Worm (Caenorhabditis elegans) whole organism, L1 larva: ENCODE measurements around the gene ribo-1.
"Not testable (repeated sequence)": the region's sequence is repeated elsewhere in the genome, so short reads cannot be mapped to it uniquely, and the experiment has no call there.

ENCODE experiments used
- ces-1 ChIP-seq: fragments of 150-350 bp; optimal IDR thresholded peaks from 2 replicates; lab custom pipeline; 2014; ENCODE audit warnings: missing biosample characterization, missing genetic modification reagents, missing genetic modification characterization
- efl-1 ChIP-seq, 4 experiments: fragments of 150-350 bp; optimal IDR thresholded peaks in 3 of 4; peaks in 1 of 4; 1 replicate in 1 of 4; 2 replicates in 3 of 4; lab custom pipeline; 2014; ENCODE audit warnings: missing biosample characterization in 2 of 4, missing genetic modification characterization in 2 of 4, missing genetic modification reagents in 2 of 4
- irx-1 ChIP-seq: sonication (generic microtip); optimal IDR thresholded peaks from 2 replicates; lab custom pipeline; 2016; ENCODE audit warnings: missing genetic modification characterization, missing compliant biosample characterization
- lin-14 ChIP-seq: fragments of 200-800 bp; sonication (Bioruptor generic); optimal IDR thresholded peaks from 2 replicates; lab custom pipeline; 2018; ENCODE audit warnings: mild to moderate bottlenecking, missing genetic modification characterization, moderate library complexity, missing compliant biosample characterization
- lir-3 ChIP-seq: sonication (generic microtip); optimal IDR thresholded peaks from 2 replicates; lab custom pipeline; 2016; ENCODE audit warnings: mild to moderate bottlenecking, missing genetic modification characterization, moderate library complexity, missing compliant biosample characterization; ENCODE audit not compliant: poor library complexity
- nhr-237 ChIP-seq: fragments of 150-350 bp; optimal IDR thresholded peaks from 2 replicates; lab custom pipeline; 2014; ENCODE audit warnings: missing biosample characterization, missing genetic modification characterization
- nhr-28 ChIP-seq: fragments of 150-350 bp; optimal IDR thresholded peaks from 2 replicates; lab custom pipeline; 2014; ENCODE audit warnings: missing biosample characterization, missing genetic modification characterization
- nhr-47 ChIP-seq: sonication (generic microtip); optimal IDR thresholded peaks from 2 replicates; lab custom pipeline; 2016; ENCODE audit warnings: mild to moderate bottlenecking, missing genetic modification characterization, moderate library complexity, missing compliant biosample characterization
- skn-1 ChIP-seq: fragments of 150-350 bp; optimal IDR thresholded peaks from 2 replicates; lab custom pipeline; 2014; ENCODE audit warnings: missing biosample characterization, missing genetic modification characterization
- snpc-4 ChIP-seq: fragments of 150-350 bp; optimal IDR thresholded peaks from 2 replicates; lab custom pipeline; 2014; ENCODE audit warnings: missing biosample characterization, missing genetic modification characterization
- tbx-2 ChIP-seq: sonication (generic microtip); optimal IDR thresholded peaks from 2 replicates; lab custom pipeline; 2016; ENCODE audit warnings: missing genetic modification characterization, missing compliant biosample characterization
- unc-62 ChIP-seq: fragments of 150-350 bp; optimal IDR thresholded peaks from 2 replicates; lab custom pipeline; 2014; ENCODE audit warnings: missing biosample characterization, missing genetic modification reagents, missing genetic modification characterization
- unc-86 ChIP-seq: sonication (generic microtip); optimal IDR thresholded peaks from 2 replicates; lab custom pipeline; 2016; ENCODE audit warnings: missing genetic modification characterization, missing compliant biosample characterization

- TF ChIP-seq snpc-4 (tag; lab: Kevin White, UChicago) (peak; percentile 71), nhr-47 (tag; lab: Kevin White, UChicago) (peak; percentile 8)
- TF ChIP-seq efl-1 (optimal IDR thresholded peaks at IDR 0.05; lab: Kevin White, UChicago); efl-1 (GFP tag; optimal IDR thresholded peaks at IDR 0.05 in 1 of 2; lab: Kevin White, UChicago); skn-1 (tag; lab: Kevin White, UChicago); irx-1 (tag; lab: Kevin White, UChicago); unc-62; unc-86 (tag; lab: Kevin White, UChicago); lin-14 (GFP tag; lab: Kevin White, UChicago); tbx-2 (tag; lab: Kevin White, UChicago); lir-3 (tag; lab: Kevin White, UChicago); ces-1 (GFP tag; lab: Kevin White, UChicago); nhr-237 (tag; lab: Kevin White, UChicago); nhr-28 (tag; lab: Kevin White, UChicago): not testable (repeated sequence)
These were observed 3.7 kb downstream of the ribo-1 start for ce11 chrIV:6914161-6914585.
